Fruit fly (Drosophila melanogaster) whole organism, embryonic: ENCODE measurements around the gene CG9676.
A peak's percentile ranks its signal among the peaks of the same experiment; 100 is the strongest.

ENCODE experiments used
- Atf3 ChIP-seq: fragments of 200-800 bp; sonication (Bioruptor generic); optimal IDR thresholded peaks from 3 replicates; lab custom pipeline; 2016; ENCODE audit warnings: missing biosample characterization, missing genetic modification characterization
- CG10462 ChIP-seq: fragments of 200-800 bp; sonication (Bioruptor generic); optimal IDR thresholded peaks from 2 replicates; lab custom pipeline; 2016; ENCODE audit warnings: missing biosample characterization, missing genetic modification characterization
- CG11085 ChIP-seq: fragments of 200-800 bp; sonication (Bioruptor generic); IDR thresholded peaks from 2 replicates; pipeline ENCODE4 v1.3.6; 2022; ENCODE audit warnings: missing biosample characterization, missing genetic modification characterization
- CG11695 ChIP-seq: fragments of 200-800 bp; sonication (Bioruptor generic); IDR thresholded peaks from 3 replicates; pipeline ENCODE4 v1.3.6; 2022; ENCODE audit warnings: missing biosample characterization, missing genetic modification characterization
- CG17568 ChIP-seq: fragments of 200-800 bp; sonication (Bioruptor generic); optimal IDR thresholded peaks from 2 replicates; lab custom pipeline; 2018; ENCODE audit warnings: missing biosample characterization, mild to moderate bottlenecking, missing genetic modification characterization, moderate library complexity
- CG2129 ChIP-seq: fragments of 200-800 bp; sonication (Bioruptor generic); IDR thresholded peaks from 2 replicates; pipeline ENCODE4 v1.3.6; 2022; ENCODE audit warnings: missing biosample characterization, missing genetic modification characterization; ENCODE audit not compliant: partially characterized antibody
- CG31441 ChIP-seq: fragments of 200-800 bp; sonication (Bioruptor generic); IDR thresholded peaks from 2 replicates; pipeline ENCODE4 v1.3.6; 2022; ENCODE audit warnings: missing biosample characterization, missing genetic modification characterization
- CG3281 ChIP-seq: fragments of 200-800 bp; sonication (Bioruptor generic); optimal IDR thresholded peaks from 3 replicates; lab custom pipeline; 2017; ENCODE audit warnings: missing biosample characterization, mild to moderate bottlenecking, missing genetic modification characterization
- CG3847 ChIP-seq: fragments of 200-800 bp; sonication (Bioruptor generic); IDR thresholded peaks from 2 replicates; pipeline ENCODE4 v1.3.6; 2022; ENCODE audit warnings: missing biosample characterization, missing genetic modification characterization
- CG4360 ChIP-seq: fragments of 200-800 bp; sonication (Bioruptor generic); IDR thresholded peaks from 2 replicates; pipeline ENCODE4 v1.3.6; 2022; ENCODE audit warnings: missing biosample characterization, missing genetic modification characterization
- CG6272 ChIP-seq: fragments of 200-800 bp; sonication (Bioruptor generic); IDR thresholded peaks from 2 replicates; pipeline ENCODE4 v1.3.6; 2022; ENCODE audit warnings: missing biosample characterization, missing genetic modification characterization
- CG6689 ChIP-seq: fragments of 200-800 bp; sonication (Bioruptor generic); IDR thresholded peaks from 2 replicates; pipeline ENCODE4 v1.3.6; 2022; ENCODE audit warnings: missing biosample characterization, missing genetic modification characterization
- CG7987 ChIP-seq: fragments of 200-800 bp; sonication (Bioruptor generic); optimal IDR thresholded peaks from 2 replicates; lab custom pipeline; 2018; ENCODE audit warnings: missing biosample characterization, mild to moderate bottlenecking, missing genetic modification characterization, moderate library complexity
- CG8359 ChIP-seq: fragments of 200-800 bp; sonication (Bioruptor generic); optimal IDR thresholded peaks from 2 replicates; lab custom pipeline; 2017; ENCODE audit warnings: missing biosample characterization, mild to moderate bottlenecking, missing genetic modification characterization, borderline replicate concordance
- D ChIP-seq, 2 experiments: fragments of 200-800 bp in 1 of 2; fragments of >200 bp in 1 of 2; sonication (Bioruptor generic) in 1 of 2; optimal IDR thresholded peaks; 2 replicates in 1 of 2; 3 replicates in 1 of 2; lab custom pipeline; 2017; ENCODE audit warnings: mild to moderate bottlenecking in 1 of 2, missing biosample characterization in 1 of 2, missing genetic modification characterization in 1 of 2, missing genetic modification reagents in 1 of 2
- Dip3 ChIP-seq: fragments of 200-800 bp; sonication (Bioruptor generic); optimal IDR thresholded peaks from 3 replicates; lab custom pipeline; 2016; ENCODE audit warnings: missing biosample characterization, missing genetic modification characterization
- Dll ChIP-seq: fragments of 200-800 bp; sonication (Bioruptor generic); IDR thresholded peaks from 4 replicates; pipeline ENCODE4 v1.3.6; 2022; ENCODE audit warnings: missing biosample characterization, missing genetic modification characterization; ENCODE audit not compliant: partially characterized antibody
- Doc2 ChIP-seq: fragments of 200-800 bp; sonication (Bioruptor generic); IDR thresholded peaks from 2 replicates; pipeline ENCODE4 v1.3.6; 2022; ENCODE audit warnings: missing biosample characterization, missing genetic modification characterization
- Fer2 ChIP-seq: fragments of 200-800 bp; sonication (Bioruptor generic); optimal IDR thresholded peaks from 2 replicates; lab custom pipeline; 2018; ENCODE audit warnings: missing biosample characterization, mild to moderate bottlenecking, missing genetic modification characterization, moderate library complexity
- Gsc ChIP-seq: fragments of 200-800 bp; sonication (Bioruptor generic); IDR thresholded peaks from 2 replicates; pipeline ENCODE4 v1.3.6; 2022; ENCODE audit warnings: missing biosample characterization, missing genetic modification characterization
- Hand ChIP-seq: fragments of 200-800 bp; sonication (Bioruptor generic); optimal IDR thresholded peaks from 2 replicates; lab custom pipeline; 2017; ENCODE audit warnings: mild to moderate bottlenecking, missing biosample characterization, missing genetic modification reagents, missing genetic modification characterization
- MESR4 ChIP-seq: fragments of 200-800 bp; sonication (Bioruptor generic); optimal IDR thresholded peaks from 2 replicates; lab custom pipeline; 2018; ENCODE audit warnings: missing biosample characterization, mild to moderate bottlenecking, missing genetic modification characterization, moderate library complexity
- MTF-1 ChIP-seq: fragments of 200-800 bp; sonication (Bioruptor generic); optimal IDR thresholded peaks from 2 replicates; lab custom pipeline; 2018; ENCODE audit warnings: missing biosample characterization, mild to moderate bottlenecking, missing genetic modification characterization, borderline replicate concordance
- NK7.1 ChIP-seq: fragments of 200-800 bp; sonication (Bioruptor generic); optimal IDR thresholded peaks from 3 replicates; lab custom pipeline; 2016; ENCODE audit warnings: missing biosample characterization, missing genetic modification characterization
- Poxn ChIP-seq: fragments of 200-800 bp; sonication (Bioruptor generic); IDR thresholded peaks from 2 replicates; pipeline ENCODE4 v1.3.6; 2022; ENCODE audit warnings: missing biosample characterization, missing genetic modification characterization
- ab ChIP-seq: fragments of 200-800 bp; sonication (Bioruptor generic); optimal IDR thresholded peaks from 2 replicates; lab custom pipeline; 2016; ENCODE audit warnings: missing biosample characterization, missing genetic modification characterization
- ac ChIP-seq: fragments of 200-800 bp; sonication (Bioruptor generic); optimal IDR thresholded peaks from 3 replicates; lab custom pipeline; 2017; ENCODE audit warnings: missing biosample characterization, mild to moderate bottlenecking, missing genetic modification characterization
- ap ChIP-seq: fragments of 200-800 bp; sonication (Bioruptor generic); IDR thresholded peaks from 2 replicates; pipeline ENCODE4 v1.3.6; 2022; ENCODE audit warnings: missing biosample characterization, missing genetic modification characterization
- cato ChIP-seq: fragments of 200-800 bp; sonication (Bioruptor generic); optimal IDR thresholded peaks from 2 replicates; lab custom pipeline; 2016; ENCODE audit warnings: missing biosample characterization, missing genetic modification characterization, borderline replicate concordance
- en ChIP-seq: fragments of 200-800 bp; sonication (Bioruptor generic); optimal IDR thresholded peaks from 2 replicates; lab custom pipeline; 2016; ENCODE audit warnings: missing biosample characterization, missing genetic modification characterization
- insv ChIP-seq, 2 experiments: fragments of 200-800 bp; sonication (Bioruptor generic); optimal IDR thresholded peaks; 3 replicates each; lab custom pipeline; 2016 to 2018; ENCODE audit warnings: missing biosample characterization in 2 of 2, missing genetic modification characterization in 2 of 2
- ken ChIP-seq: fragments of 200-800 bp; sonication (Bioruptor generic); IDR thresholded peaks from 3 replicates; pipeline ENCODE4 v1.3.6; 2022; ENCODE audit warnings: missing biosample characterization, missing genetic modification characterization
- klu ChIP-seq: fragments of 200-800 bp; sonication (Bioruptor generic); IDR thresholded peaks from 2 replicates; pipeline ENCODE4 v1.3.6; 2022; ENCODE audit warnings: missing biosample characterization, missing genetic modification characterization
- luna ChIP-seq: fragments of 200-800 bp; sonication (Bioruptor generic); optimal IDR thresholded peaks from 2 replicates; lab custom pipeline; 2016; ENCODE audit warnings: missing biosample characterization, missing genetic modification characterization
- pfk ChIP-seq: fragments of 200-800 bp; sonication (Bioruptor generic); optimal IDR thresholded peaks from 2 replicates; lab custom pipeline; 2018; ENCODE audit warnings: missing biosample characterization, mild to moderate bottlenecking, missing genetic modification characterization, moderate library complexity
- prd ChIP-seq, 3 experiments: fragments of >200 bp in 2 of 3; fragments of 200-800 bp in 1 of 3; sonication (Bioruptor generic) in 1 of 3; optimal IDR thresholded peaks in 2 of 3; IDR thresholded peaks in 1 of 3; 2 replicates in 2 of 3; 3 replicates in 1 of 3; pipeline versions ENCODE4 v1.3.6 to Lab custom; 2017 to 2022; ENCODE audit warnings: missing biosample characterization in 1 of 3, missing genetic modification characterization in 1 of 3
- pros ChIP-seq: fragments of 200-800 bp; sonication (Bioruptor generic); optimal IDR thresholded peaks from 3 replicates; lab custom pipeline; 2019; ENCODE audit warnings: missing biosample characterization, mild to moderate bottlenecking, missing genetic modification characterization, moderate library complexity
- sc ChIP-seq, 3 experiments: fragments of >200 bp in 2 of 3; fragments of 200-800 bp in 1 of 3; sonication (Bioruptor generic) in 1 of 3; optimal IDR thresholded peaks; 2 replicates in 2 of 3; 3 replicates in 1 of 3; lab custom pipeline; 2017; ENCODE audit warnings: mild to moderate bottlenecking in 1 of 3, missing biosample characterization in 1 of 3, missing genetic modification characterization in 1 of 3, missing genetic modification reagents in 1 of 3
- sens-2 ChIP-seq: fragments of 200-800 bp; sonication (Bioruptor generic); IDR thresholded peaks from 2 replicates; pipeline ENCODE4 v1.3.6; 2022; ENCODE audit warnings: missing biosample characterization, missing genetic modification characterization
- sim ChIP-seq: fragments of 200-800 bp; sonication (Bioruptor generic); IDR thresholded peaks from 2 replicates; pipeline ENCODE4 v1.3.6; 2022; ENCODE audit warnings: missing biosample characterization, missing genetic modification characterization
- sr ChIP-seq: fragments of 200-800 bp; sonication (Bioruptor generic); IDR thresholded peaks from 3 replicates; pipeline ENCODE4 v1.3.6; 2022; ENCODE audit warnings: missing biosample characterization, missing genetic modification characterization
- ssp ChIP-seq: fragments of 200-800 bp; sonication (Bioruptor generic); IDR thresholded peaks from 2 replicates; pipeline ENCODE4 v1.3.6; 2022; ENCODE audit warnings: missing biosample characterization, missing genetic modification characterization
- stwl ChIP-seq: fragments of 200-800 bp; sonication (Bioruptor generic); optimal IDR thresholded peaks from 3 replicates; lab custom pipeline; 2018; ENCODE audit warnings: missing biosample characterization, mild to moderate bottlenecking, missing genetic modification characterization, moderate library complexity
- tap ChIP-seq: fragments of 200-800 bp; optimal IDR thresholded peaks from 3 replicates; lab custom pipeline; 2019; ENCODE audit warnings: missing biosample characterization, mild to moderate bottlenecking, missing genetic modification characterization, moderate library complexity
- tgo ChIP-seq: fragments of 200-800 bp; sonication (Bioruptor generic); IDR thresholded peaks from 3 replicates; pipeline ENCODE4 v1.3.6; 2022; ENCODE audit warnings: missing biosample characterization, missing genetic modification characterization
- z ChIP-seq: fragments of 200-800 bp; sonication (Bioruptor generic); IDR thresholded peaks from 3 replicates; pipeline ENCODE4 v1.3.6; 2022; ENCODE audit warnings: missing biosample characterization, missing genetic modification characterization

The CG9676 gene

DNA sequence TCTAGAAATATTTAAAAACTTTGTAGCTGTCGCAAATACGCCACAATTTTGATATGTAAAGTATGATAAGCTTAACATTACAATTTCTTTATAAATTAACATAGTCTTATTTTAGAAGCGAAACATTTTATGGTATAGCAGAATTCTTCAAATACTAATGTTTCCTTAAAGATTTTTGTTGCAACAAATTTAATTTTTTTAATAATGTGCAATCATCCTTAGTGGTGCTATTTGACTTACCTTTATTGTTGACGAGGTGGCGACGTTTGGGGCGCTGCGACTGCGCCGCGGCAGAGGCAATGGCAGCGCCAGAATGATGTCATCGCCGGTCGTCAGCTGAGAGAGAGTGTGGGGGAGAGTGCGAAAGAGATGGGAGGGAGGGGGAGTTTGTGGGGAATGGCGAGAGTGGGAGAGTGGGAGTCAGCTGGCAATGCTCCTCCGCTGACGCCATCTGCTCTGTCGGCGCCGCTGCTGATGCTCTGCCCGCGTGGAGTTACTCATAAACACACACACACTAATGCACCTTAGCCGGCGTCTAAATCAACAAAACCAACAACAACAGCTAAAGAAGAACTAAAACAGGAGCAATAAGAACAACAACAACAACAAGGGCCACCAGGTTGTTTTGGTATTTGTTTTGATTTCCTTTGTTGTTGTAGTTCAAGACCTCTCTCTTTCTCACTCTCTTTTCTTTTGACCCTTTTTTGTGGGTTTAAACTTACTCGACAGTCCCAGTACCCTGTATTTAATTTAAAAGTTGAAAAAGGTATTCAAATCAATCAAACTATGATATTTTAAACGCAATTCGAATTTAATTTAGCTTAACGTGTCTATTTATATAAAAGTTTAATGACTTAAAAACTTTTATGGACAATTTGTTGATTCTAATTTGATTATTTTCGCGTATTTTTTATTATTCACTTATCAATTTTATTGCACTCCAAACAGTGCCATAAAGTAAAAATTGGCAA lies 23.5 kb upstream of the CG9676 start (continued):
- TF ChIP-seq Dll (GFP tag; lab: Robert Waterston, UW) (no peak), Fer2 (tag; lab: Kevin White, UChicago) (no peak), tap (peak; percentile 19), stwl (no peak), z (GFP tag; lab: Robert Waterston, UW) (no peak), cato (no peak), tgo (GFP tag; lab: Robert Waterston, UW) (peak; percentile 69), pros (GFP tag; lab: Kevin White, UChicago) (no peak), en (GFP tag; lab: Kevin White, UChicago) (peak; percentile 33), ssp (GFP tag; lab: Robert Waterston, UW) (peak; percentile 23; the same call in 1 of the 2 replicates), Doc2 (GFP tag; lab: Robert Waterston, UW) (no peak), MESR4 (GFP tag; lab: Kevin White, UChicago) (no peak), ken (peak; percentile 49; the same call in 2 of the 3 replicates), Hand (peak; percentile 56), NK7.1 (GFP tag; lab: Kevin White, UChicago) (no peak), D (optimal IDR thresholded peaks at IDR 0.05; lab: Kevin White, UChicago) (no peak), D (GFP tag; optimal IDR thresholded peaks at IDR 0.05; lab: Kevin White, UChicago) (peak; percentile 44), MTF-1 (GFP tag; lab: Kevin White, UChicago) (no peak), CG6689 (GFP tag; lab: Robert Waterston, UW) (peak; percentile 76), CG10462 (peak; percentile 33), ap (GFP tag; lab: Robert Waterston, UW) (0 out of 2 replicates have a peak, but pooled peaks have one; percentile 10), CG31441 (peak; percentile 83), CG3281 (GFP tag; lab: Kevin White, UChicago) (peak; percentile 52), Gsc (GFP tag; lab: Robert Waterston, UW) (no peak), CG3847 (GFP tag; lab: Robert Waterston, UW) (peak; percentile 58), CG8359 (no peak), Dip3 (GFP tag; lab: Kevin White, UChicago) (no peak), CG17568 (peak; percentile 72), CG11085 (GFP tag; lab: Robert Waterston, UW) (0 out of 2 replicates have a peak, but pooled peaks have one; percentile 32), Poxn (peak; percentile 36; the same call in 1 of the 2 replicates), Atf3 (GFP tag; lab: Kevin White, UChicago) (peak; percentile 27), prd (optimal IDR thresholded peaks at IDR 0.05; lab: Kevin White, UChicago) (no peak), prd (GFP tag; IDR thresholded peaks at IDR 0.05; lab: Robert Waterston, UW) (no peak; the same call in none of the 3 replicates), CG2129 (no peak), CG4360 (GFP tag; lab: Robert Waterston, UW) (peak; percentile 95), sr (GFP tag; lab: Robert Waterston, UW) (peak; percentile 39; the same call in 1 of the 3 replicates), sens-2 (GFP tag; lab: Robert Waterston, UW) (no peak), CG7987 (GFP tag; lab: Kevin White, UChicago) (no peak), CG6272 (GFP tag; lab: Robert Waterston, UW) (no peak), insv (GFP tag; optimal IDR thresholded peaks at IDR 0.05; lab: Kevin White, UChicago) (no peak), sc (optimal IDR thresholded peaks at IDR 0.05; lab: Kevin White, UChicago) (no peak), sc (GFP tag; optimal IDR thresholded peaks at IDR 0.05; lab: Kevin White, UChicago) (peak; percentile 63), sim (GFP tag; lab: Robert Waterston, UW) (no peak; the same call in 1 of the 2 replicates), pfk (GFP tag; lab: Kevin White, UChicago) (no peak), luna (GFP tag; lab: Kevin White, UChicago) (no peak), ac (GFP tag; lab: Kevin White, UChicago) (no peak), ab (GFP tag; lab: Kevin White, UChicago) (no peak), klu (GFP tag; lab: Robert Waterston, UW) (peak; percentile 41; the same call in 1 of the 2 replicates), CG11695 (GFP tag; lab: Robert Waterston, UW) (peak; percentile 81)
